Worm (Caenorhabditis elegans) whole organism, L2 larva: Measurements from ENCODE around the gene F07G11.3.

Source experiments
- R02D3.7 ChIP-seq: fragments of 150-350 bp; optimal IDR thresholded peaks from 2 replicates; lab custom pipeline; 2014; ENCODE audit warnings: missing biosample characterization, missing genetic modification characterization
- ZK546.5 ChIP-seq: sonication (generic microtip); optimal IDR thresholded peaks from 2 replicates; lab custom pipeline; 2017; ENCODE audit warnings: missing biosample characterization, missing genetic modification characterization
- nhr-77 ChIP-seq: fragments of 150-350 bp; optimal IDR thresholded peaks from 2 replicates; lab custom pipeline; 2014; ENCODE audit warnings: missing biosample characterization, missing genetic modification characterization

DNA sequence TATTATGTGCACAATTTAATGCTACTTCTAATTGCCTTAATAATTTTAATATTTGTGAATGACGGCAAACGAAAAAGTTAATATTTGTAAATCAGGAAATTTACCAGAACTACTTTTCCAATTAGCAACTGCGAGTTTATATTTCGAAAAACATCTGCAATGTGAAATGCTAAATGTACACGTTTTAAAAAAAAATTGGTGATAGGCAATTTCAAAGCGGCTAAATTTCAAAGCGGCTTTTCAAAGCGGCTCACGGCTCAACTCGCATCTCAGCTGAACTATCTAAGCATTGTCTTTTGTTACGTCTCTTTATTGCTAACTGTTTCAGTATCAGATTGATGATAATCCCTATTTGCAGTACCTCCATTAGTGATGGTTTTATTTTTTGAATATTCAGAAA lies 41.3 kb downstream of the F07G11.3 start, which contains the start of gene srh-187:
- TF ChIP-seq R02D3.7 (no peak), nhr-77 (tag; lab: Kevin White, UChicago) (no peak), ZK546.5 (no peak)
